Fruit fly (Drosophila melanogaster) whole organism, embryonic: ENCODE results near the gene CG12539.
A peak's percentile ranks its signal among the peaks of the same experiment; 100 is the strongest.

Experiments
- Ada2b ChIP-seq: fragments of 200-800 bp; sonication (Bioruptor generic); IDR thresholded peaks from 2 replicates; pipeline ENCODE4 v1.3.6; 2022; ENCODE audit warnings: missing biosample characterization, missing genetic modification characterization
- B-H1 ChIP-seq: fragments of 200-800 bp; sonication (Bioruptor generic); IDR thresholded peaks from 3 replicates; pipeline ENCODE4 v1.3.6; 2022; ENCODE audit warnings: missing biosample characterization, missing genetic modification characterization
- CG10431 ChIP-seq: fragments of 200-800 bp; sonication (Bioruptor generic); optimal IDR thresholded peaks from 3 replicates; lab custom pipeline; 2018; ENCODE audit warnings: missing biosample characterization, mild to moderate bottlenecking, missing genetic modification characterization
- CG11247 ChIP-seq: fragments of 200-800 bp; sonication (Bioruptor generic); IDR thresholded peaks from 2 replicates; pipeline ENCODE4 v1.3.6; 2022; ENCODE audit warnings: missing biosample characterization, missing genetic modification characterization
- CG11723 ChIP-seq: fragments of 200-800 bp; sonication (Bioruptor generic); optimal IDR thresholded peaks from 2 replicates; lab custom pipeline; 2017; ENCODE audit warnings: missing biosample characterization, mild to moderate bottlenecking, missing genetic modification characterization
- CG14014 ChIP-seq: fragments of 200-800 bp; sonication (Bioruptor generic); IDR thresholded peaks from 2 replicates; pipeline ENCODE4 v1.3.6; 2022; ENCODE audit warnings: missing biosample characterization, missing genetic modification characterization
- CG14667 ChIP-seq: fragments of 200-800 bp; sonication (Bioruptor generic); IDR thresholded peaks from 2 replicates; pipeline ENCODE4 v1.3.6; 2022; ENCODE audit warnings: missing biosample characterization, missing genetic modification characterization
- CG16863 ChIP-seq: fragments of 200-800 bp; sonication (Bioruptor generic); optimal IDR thresholded peaks from 3 replicates; lab custom pipeline; 2016; ENCODE audit warnings: missing biosample characterization, missing genetic modification characterization
- CG17186 ChIP-seq: fragments of 200-800 bp; sonication (Bioruptor generic); optimal IDR thresholded peaks from 3 replicates; lab custom pipeline; 2017; ENCODE audit warnings: missing biosample characterization, missing genetic modification reagents, missing genetic modification characterization
- CG17802 ChIP-seq: fragments of 200-800 bp; sonication (Bioruptor generic); optimal IDR thresholded peaks from 2 replicates; lab custom pipeline; 2018; ENCODE audit warnings: missing biosample characterization, mild to moderate bottlenecking, missing genetic modification characterization, moderate library complexity
- CG31224 ChIP-seq: fragments of 200-800 bp; sonication (Bioruptor generic); IDR thresholded peaks from 2 replicates; pipeline ENCODE4 v1.3.6; 2022; ENCODE audit warnings: missing biosample characterization, missing genetic modification characterization
- CG3163 ChIP-seq: fragments of 200-800 bp; sonication (Bioruptor generic); optimal IDR thresholded peaks from 3 replicates; lab custom pipeline; 2016; ENCODE audit warnings: missing biosample characterization, missing genetic modification characterization
- CG3847 ChIP-seq: fragments of 200-800 bp; sonication (Bioruptor generic); IDR thresholded peaks from 2 replicates; pipeline ENCODE4 v1.3.6; 2022; ENCODE audit warnings: missing biosample characterization, missing genetic modification characterization
- CG43689 ChIP-seq: fragments of 200-800 bp; sonication (Bioruptor generic); IDR thresholded peaks from 2 replicates; pipeline ENCODE4 v1.3.6; 2022; ENCODE audit warnings: missing biosample characterization, missing genetic modification characterization
- CG6791 ChIP-seq: fragments of 200-800 bp; sonication (Bioruptor generic); IDR thresholded peaks from 3 replicates; pipeline ENCODE4 v1.3.6; 2022; ENCODE audit warnings: missing biosample characterization, missing genetic modification characterization; ENCODE audit not compliant: partially characterized antibody
- CG9215 ChIP-seq: fragments of 200-800 bp; sonication (Bioruptor generic); IDR thresholded peaks from 2 replicates; pipeline ENCODE4 v1.3.6; 2022; ENCODE audit warnings: missing biosample characterization, missing genetic modification characterization
- CkIIα-i1 ChIP-seq: fragments of 200-800 bp; sonication (Bioruptor generic); IDR thresholded peaks from 2 replicates; pipeline ENCODE4 v1.3.6; 2022; ENCODE audit warnings: missing biosample characterization, missing genetic modification characterization
- Deaf1 ChIP-seq: fragments of 200-800 bp; optimal IDR thresholded peaks from 3 replicates; lab custom pipeline; 2019; ENCODE audit warnings: missing biosample characterization, mild to moderate bottlenecking, missing genetic modification characterization, moderate library complexity
- Dfd ChIP-seq, 2 experiments: fragments of >200 bp; optimal IDR thresholded peaks; 2 replicates each; lab custom pipeline; 2017; ENCODE audit warnings: missing biosample characterization in 2 of 2, missing genetic modification characterization in 2 of 2
- Dref ChIP-seq: fragments of 200-800 bp; sonication (Bioruptor generic); IDR thresholded peaks from 2 replicates; pipeline ENCODE4 v1.3.6; 2022; ENCODE audit warnings: missing biosample characterization, missing genetic modification characterization
- Drgx ChIP-seq: fragments of 200-800 bp; sonication (Bioruptor generic); IDR thresholded peaks from 2 replicates; pipeline ENCODE4 v1.3.6; 2022; ENCODE audit warnings: missing biosample characterization, missing genetic modification characterization
- Ets65A ChIP-seq: fragments of 200-800 bp; sonication (Bioruptor generic); peaks from one replicate; lab custom pipeline; 2016; ENCODE audit warnings: missing biosample characterization, missing genetic modification characterization
- Fer3 ChIP-seq: fragments of 200-800 bp; sonication (Bioruptor generic); optimal IDR thresholded peaks from 2 replicates; lab custom pipeline; 2018; ENCODE audit warnings: missing biosample characterization, mild to moderate bottlenecking, missing genetic modification characterization, moderate library complexity
- HmgZ ChIP-seq: fragments of 200-800 bp; sonication (Bioruptor generic); optimal IDR thresholded peaks from 2 replicates; lab custom pipeline; 2018; ENCODE audit warnings: missing biosample characterization, mild to moderate bottlenecking, missing genetic modification characterization
- Hsf ChIP-seq: fragments of 200-800 bp; sonication (Bioruptor generic); optimal IDR thresholded peaks from 3 replicates; lab custom pipeline; 2016; ENCODE audit warnings: missing biosample characterization, missing genetic modification characterization
- Sox102F ChIP-seq: fragments of 200-800 bp; sonication (Bioruptor generic); optimal IDR thresholded peaks from 2 replicates; lab custom pipeline; 2018; ENCODE audit warnings: missing biosample characterization, mild to moderate bottlenecking, missing genetic modification characterization, moderate library complexity
- Sry-β ChIP-seq: fragments of 200-800 bp; sonication (Bioruptor generic); optimal IDR thresholded peaks from 2 replicates; lab custom pipeline; 2018; ENCODE audit warnings: missing biosample characterization, mild to moderate bottlenecking, missing genetic modification characterization, moderate library complexity
- Xrp1 ChIP-seq: fragments of 200-800 bp; sonication (Bioruptor generic); IDR thresholded peaks from 2 replicates; pipeline ENCODE4 v1.3.6; 2022; ENCODE audit warnings: missing biosample characterization, missing genetic modification characterization
- al ChIP-seq: fragments of 200-800 bp; sonication (Bioruptor generic); IDR thresholded peaks from 2 replicates; pipeline ENCODE4 v1.3.6; 2022; ENCODE audit warnings: missing biosample characterization, missing genetic modification characterization
- ase ChIP-seq: fragments of 200-800 bp; sonication (Bioruptor generic); IDR thresholded peaks from 3 replicates; pipeline ENCODE4 v1.3.6; 2022; ENCODE audit warnings: missing biosample characterization, missing genetic modification characterization
- bcd ChIP-seq: fragments of 200-800 bp; sonication (Bioruptor generic); optimal IDR thresholded peaks from 2 replicates; lab custom pipeline; 2017; ENCODE audit warnings: missing biosample characterization, mild to moderate bottlenecking, missing genetic modification characterization
- cato ChIP-seq: fragments of 200-800 bp; sonication (Bioruptor generic); optimal IDR thresholded peaks from 2 replicates; lab custom pipeline; 2016; ENCODE audit warnings: missing biosample characterization, missing genetic modification characterization, borderline replicate concordance
- chinmo ChIP-seq: fragments of 200-800 bp; sonication (Bioruptor generic); IDR thresholded peaks from 4 replicates; pipeline ENCODE4 v1.3.6; 2022; ENCODE audit warnings: missing biosample characterization, missing genetic modification characterization; ENCODE audit not compliant: partially characterized antibody
- chm ChIP-seq: fragments of 200-800 bp; sonication (Bioruptor generic); IDR thresholded peaks from 2 replicates; pipeline ENCODE4 v1.3.6; 2022; ENCODE audit warnings: missing biosample characterization, missing genetic modification characterization
- ci ChIP-seq: fragments of 200-800 bp; sonication (Bioruptor generic); IDR thresholded peaks from 3 replicates; pipeline ENCODE4 v1.3.6; 2022; ENCODE audit warnings: missing biosample characterization, missing genetic modification characterization
- dmrt11E ChIP-seq: fragments of 200-800 bp; sonication (Bioruptor generic); optimal IDR thresholded peaks from 3 replicates; lab custom pipeline; 2018; ENCODE audit warnings: missing biosample characterization, mild to moderate bottlenecking, missing genetic modification characterization, moderate library complexity
- dysf ChIP-seq: fragments of 200-800 bp; sonication (Bioruptor generic); IDR thresholded peaks from 3 replicates; pipeline ENCODE4 v1.3.6; 2022; ENCODE audit warnings: missing biosample characterization, missing genetic modification characterization
- emc ChIP-seq: fragments of 200-800 bp; sonication (Bioruptor generic); optimal IDR thresholded peaks from 2 replicates; lab custom pipeline; 2016; ENCODE audit warnings: missing biosample characterization, missing genetic modification characterization
- fu2 ChIP-seq: fragments of 200-800 bp; sonication (Bioruptor generic); optimal IDR thresholded peaks from 2 replicates; lab custom pipeline; 2016; ENCODE audit warnings: missing biosample characterization, missing genetic modification characterization
- gro ChIP-seq: fragments of 200-800 bp; sonication (Bioruptor generic); optimal IDR thresholded peaks from 2 replicates; lab custom pipeline; 2016; ENCODE audit warnings: missing biosample characterization, missing genetic modification characterization
- lilli ChIP-seq: fragments of 200-800 bp; sonication (Bioruptor generic); optimal IDR thresholded peaks from 3 replicates; lab custom pipeline; 2016; ENCODE audit warnings: missing biosample characterization, missing genetic modification characterization
- lov ChIP-seq, 2 experiments: fragments of 200-800 bp in 1 of 2; fragments of >200 bp in 1 of 2; sonication (Bioruptor generic) in 1 of 2; IDR thresholded peaks in 1 of 2; optimal IDR thresholded peaks in 1 of 2; 2 replicates in 1 of 2; 3 replicates in 1 of 2; pipeline versions ENCODE4 v1.3.6 to Lab custom; 2017 to 2022; ENCODE audit warnings: missing biosample characterization in 1 of 2, missing genetic modification characterization in 1 of 2
- nerfin-1 ChIP-seq: fragments of 200-800 bp; sonication (Bioruptor generic); optimal IDR thresholded peaks from 3 replicates; lab custom pipeline; 2019; ENCODE audit warnings: missing biosample characterization, mild to moderate bottlenecking, missing genetic modification characterization, moderate library complexity
- onecut ChIP-seq: fragments of 200-800 bp; sonication (Bioruptor generic); IDR thresholded peaks from 2 replicates; pipeline ENCODE4 v1.3.6; 2022; ENCODE audit warnings: missing biosample characterization, missing genetic modification characterization
- org-1 ChIP-seq: fragments of 200-800 bp; sonication (Bioruptor generic); optimal IDR thresholded peaks from 2 replicates; lab custom pipeline; 2017; ENCODE audit warnings: missing biosample characterization, missing genetic modification characterization
- otp ChIP-seq: fragments of 200-800 bp; sonication (Bioruptor generic); IDR thresholded peaks from 3 replicates; pipeline ENCODE4, ENCODE4 v1.3.6; 2022; ENCODE audit warnings: missing biosample characterization, missing genetic modification characterization
- sug ChIP-seq: fragments of 200-800 bp; optimal IDR thresholded peaks from 2 replicates; lab custom pipeline; 2019; ENCODE audit warnings: missing biosample characterization, mild to moderate bottlenecking, missing genetic modification characterization, moderate library complexity
- trem ChIP-seq: fragments of 200-800 bp; optimal IDR thresholded peaks from 3 replicates; lab custom pipeline; 2019; ENCODE audit warnings: missing biosample characterization, mild to moderate bottlenecking, missing genetic modification characterization, moderate library complexity
- trh ChIP-seq: fragments of 200-800 bp; sonication (Bioruptor generic); optimal IDR thresholded peaks from 2 replicates; lab custom pipeline; 2016; ENCODE audit warnings: missing biosample characterization, missing genetic modification characterization
- vfl ChIP-seq: fragments of 200-800 bp; sonication (Bioruptor generic); optimal IDR thresholded peaks from 2 replicates; lab custom pipeline; 2016; ENCODE audit warnings: missing biosample characterization, missing genetic modification characterization

CG12539 gene

dm6 chrX:14839739-14840347 lies 4.7 kb downstream of the CG12539 start (continued):
- TF ChIP-seq ase (GFP tag; lab: Robert Waterston, UW) (peak; percentile 15; the same call in 1 of the 3 replicates), dysf (GFP tag; lab: Robert Waterston, UW) (peak; percentile 70), gro (GFP tag; lab: Kevin White, UChicago) (peak; percentile 18), org-1 (GFP tag; lab: Kevin White, UChicago) (peak; percentile 17), trh (no peak), dmrt11E (tag; lab: Kevin White, UChicago) (no peak), CG17186 (GFP tag; lab: Kevin White, UChicago) (no peak), HmgZ (tag; lab: Kevin White, UChicago) (peak; percentile 61), chinmo (GFP tag; lab: Robert Waterston, UW) (0 out of 4 replicates have a peak, but pooled peaks have one; percentile 68), Fer3 (tag; lab: Kevin White, UChicago) (peak; percentile 54), Dfd (GFP tag; optimal IDR thresholded peaks at IDR 0.05; lab: Kevin White, UChicago) (no peak), CG11247 (peak; percentile 36; the same call in 1 of the 2 replicates), CG10431 (GFP tag; lab: Kevin White, UChicago) (peak; percentile 52), trem (tag; lab: Kevin White, UChicago) (no peak), CkIIα-i1 (GFP tag; lab: Robert Waterston, UW) (no peak), CG9215 (GFP tag; lab: Robert Waterston, UW) (0 out of 2 replicates have a peak, but pooled peaks have one; percentile 10), Drgx (GFP tag; lab: Robert Waterston, UW) (peak; percentile 53), cato (GFP tag; lab: Kevin White, UChicago) (no peak), CG16863 (GFP tag; lab: Kevin White, UChicago) (peak; percentile 34), fu2 (GFP tag; lab: Kevin White, UChicago) (peak; percentile 60), emc (GFP tag; lab: Kevin White, UChicago) (peak; percentile 33), CG43689 (GFP tag; lab: Robert Waterston, UW) (no peak), ci (GFP tag; lab: Robert Waterston, UW) (peak; percentile 67; the same call in 2 of the 3 replicates), Ada2b (peak; percentile 37; the same call in 1 of the 2 replicates), CG3847 (GFP tag; lab: Robert Waterston, UW) (peak; percentile 45; the same call in 1 of the 2 replicates), CG17802 (tag; lab: Kevin White, UChicago) (no peak), bcd (GFP tag; lab: Kevin White, UChicago) (peak; percentile 46), sug (peak; percentile 99), Deaf1 (tag; lab: Kevin White, UChicago) (no peak), Hsf (GFP tag; lab: Kevin White, UChicago) (peak; percentile 53), lov (optimal IDR thresholded peaks at IDR 0.05; lab: Kevin White, UChicago) (no peak), lov (GFP tag; IDR thresholded peaks at IDR 0.05; lab: Robert Waterston, UW) (0 out of 3 replicates have a peak, but pooled peaks have one; percentile 22), otp (0 out of 3 replicates have a peak, but pooled peaks have one; percentile 17), Ets65A (GFP tag; lab: Kevin White, UChicago) (peak; percentile 76), CG3163 (GFP tag; lab: Kevin White, UChicago) (peak; percentile 33), onecut (GFP tag; lab: Robert Waterston, UW) (0 out of 2 replicates have a peak, but pooled peaks have one; percentile 3), CG14667 (GFP tag; lab: Robert Waterston, UW) (peak; percentile 41; the same call in 1 of the 2 replicates), nerfin-1 (tag; lab: Kevin White, UChicago) (peak; percentile 26), vfl (GFP tag; lab: Kevin White, UChicago) (no peak), Sry-β (GFP tag; lab: Kevin White, UChicago) (no peak), CG6791 (GFP tag; lab: Robert Waterston, UW) (no peak), CG11723 (GFP tag; lab: Kevin White, UChicago) (no peak), Sox102F (GFP tag; lab: Kevin White, UChicago) (peak; percentile 43), B-H1 (GFP tag; lab: Robert Waterston, UW) (no peak), al (GFP tag; lab: Robert Waterston, UW) (peak; percentile 61), Dref (GFP tag; lab: Robert Waterston, UW) (no peak), lilli (GFP tag; lab: Kevin White, UChicago) (peak; percentile 59), CG14014 (GFP tag; lab: Robert Waterston, UW) (peak; percentile 47; the same call in 1 of the 2 replicates), Xrp1 (GFP tag; lab: Robert Waterston, UW) (peak; percentile 39; the same call in 1 of the 2 replicates), chm (GFP tag; lab: Robert Waterston, UW) (peak; percentile 63; the same call in 1 of the 2 replicates), CG31224 (GFP tag; lab: Robert Waterston, UW) (peak; percentile 47)
